Fruit fly (Drosophila melanogaster): ENCODE measurements around the gene CG18789.
A peak's percentile ranks its signal among the peaks of the same experiment; 100 is the strongest.

Gene CG18789

DNA sequence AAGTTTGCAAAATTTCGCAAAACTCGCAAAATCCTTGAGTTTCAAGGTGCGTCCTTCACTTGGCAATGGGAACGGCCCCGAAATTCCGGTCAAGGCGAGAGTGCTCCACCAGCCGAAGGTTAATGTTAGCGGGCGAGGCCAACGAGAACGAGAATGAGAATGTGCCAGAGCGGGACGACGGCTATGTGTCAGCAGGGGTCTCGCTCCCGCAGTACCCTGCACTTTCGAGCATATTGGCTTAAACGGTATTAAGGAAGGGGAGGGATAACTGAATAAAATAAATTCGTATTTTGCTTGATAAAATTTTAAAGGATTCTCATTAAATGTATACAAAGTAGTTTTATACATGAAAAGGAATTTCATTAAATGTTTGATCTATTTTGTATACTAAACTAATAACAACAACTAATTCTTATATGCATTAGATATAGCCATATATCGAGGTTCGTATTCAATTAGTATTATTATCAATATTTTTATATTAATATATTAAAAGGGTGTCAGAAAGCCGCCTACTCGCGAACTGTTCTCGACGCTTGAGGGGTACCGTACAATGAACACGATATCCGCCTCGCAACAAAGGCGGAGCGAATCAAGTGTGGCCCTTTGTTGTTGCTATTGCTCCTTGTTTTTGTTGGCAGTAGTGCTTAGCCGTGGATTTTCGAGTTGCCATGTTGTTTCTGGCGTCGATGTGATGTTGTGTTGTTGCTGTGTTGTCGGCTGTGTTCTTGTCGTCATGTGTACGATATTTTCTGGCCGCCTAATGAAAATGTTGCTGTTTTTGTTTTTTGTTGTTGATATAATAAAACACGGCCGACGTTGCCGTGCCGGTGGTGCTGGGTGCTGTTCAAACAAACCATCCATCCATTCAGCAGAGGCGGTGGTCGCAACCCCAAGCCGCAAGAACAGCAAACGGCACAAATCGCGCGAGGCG is 11.4 kb upstream of the CG18789 start (continued):
- TF ChIP-seq gt (GFP tag; IDR thresholded peaks at IDR 0.05): no peak
- TF ChIP-seq CG12236 (GFP tag; optimal IDR thresholded peaks at IDR 0.05): no peak
- TF ChIP-seq ac (GFP tag; optimal IDR thresholded peaks at IDR 0.05): peak; percentile 37
- TF ChIP-seq psq (GFP tag; optimal IDR thresholded peaks at IDR 0.05): peak; percentile 74
- TF ChIP-seq pzg (GFP tag; optimal IDR thresholded peaks at IDR 0.05): no peak
- TF ChIP-seq rib (GFP tag; IDR thresholded peaks at IDR 0.05): no peak
- TF ChIP-seq CG10462 (GFP tag; optimal IDR thresholded peaks at IDR 0.05): peak; percentile 90
- TF ChIP-seq CG16813 (GFP tag; IDR thresholded peaks at IDR 0.05; ENCODE audit: partially characterized antibody): no peak
- peak; percentile 90 for TF ChIP-seq CG12155 (GFP tag; optimal IDR thresholded peaks at IDR 0.05)
- TF ChIP-seq sens-2 (GFP tag; IDR thresholded peaks at IDR 0.05): no peak
- peak; percentile 84 for TF ChIP-seq Spps (tag; optimal IDR thresholded peaks at IDR 0.05)
- peak; percentile 19 for TF ChIP-seq Dip3 (GFP tag; optimal IDR thresholded peaks at IDR 0.05)
- peak; percentile 52 for TF ChIP-seq CG8478 (optimal IDR thresholded peaks at IDR 0.05)
- no peak for TF ChIP-seq B-H1 (GFP tag; IDR thresholded peaks at IDR 0.05)
- TF ChIP-seq MBD-R2 (GFP tag; IDR thresholded peaks at IDR 0.05): no peak
- peak; percentile 55 for TF ChIP-seq MTF-1 (GFP tag; optimal IDR thresholded peaks at IDR 0.05; ENCODE audit: borderline replicate concordance)
- TF ChIP-seq az2 (GFP tag; optimal IDR thresholded peaks at IDR 0.05): peak; percentile 91
- TF ChIP-seq ftz-f1 (GFP tag; optimal IDR thresholded peaks at IDR 0.05): peak; percentile 100
- TF ChIP-seq maf-S (GFP tag; optimal IDR thresholded peaks at IDR 0.05): peak; percentile 47
- peak; percentile 36 for TF ChIP-seq gcm2 (GFP tag; optimal IDR thresholded peaks at IDR 0.05)
- TF ChIP-seq ems (GFP tag; optimal IDR thresholded peaks at IDR 0.05): peak; percentile 73
- peak; percentile 62 for TF ChIP-seq pum (GFP tag; optimal IDR thresholded peaks at IDR 0.05)
- no peak for TF ChIP-seq Adf1 (GFP tag; IDR thresholded peaks at IDR 0.05)
- TF ChIP-seq Nf-YC (tag; optimal IDR thresholded peaks at IDR 0.05): peak; percentile 87
- TF ChIP-seq CG8388 (GFP tag; optimal IDR thresholded peaks at IDR 0.05): peak; percentile 94
- TF ChIP-seq tna (GFP tag; IDR thresholded peaks at IDR 0.05; ENCODE audit: partially characterized antibody): no peak
- TF ChIP-seq ato (GFP tag; IDR thresholded peaks at IDR 0.05; ENCODE audit: partially characterized antibody): no peak
- TF ChIP-seq ken (GFP tag; IDR thresholded peaks at IDR 0.05): no peak
- TF ChIP-seq mld (GFP tag; IDR thresholded peaks at IDR 0.05; ENCODE audit: partially characterized antibody): no peak
- TF ChIP-seq dmrt11E (tag; optimal IDR thresholded peaks at IDR 0.05): peak; percentile 97
- TF ChIP-seq CG8924 (tag; optimal IDR thresholded peaks at IDR 0.05): peak; percentile 98
- no peak for TF ChIP-seq CG32772 (GFP tag; IDR thresholded peaks at IDR 0.05)
- TF ChIP-seq cad (GFP tag; optimal IDR thresholded peaks at IDR 0.05): no peak
- TF ChIP-seq bcd (GFP tag; optimal IDR thresholded peaks at IDR 0.05): peak; percentile 97
- TF ChIP-seq ttk (GFP tag; IDR thresholded peaks at IDR 0.05): no peak
- TF ChIP-seq chif (GFP tag; optimal IDR thresholded peaks at IDR 0.05): peak; percentile 65 to 75
- peak in 1 of 2 experiments; percentile 58 for TF ChIP-seq crp (GFP tag; optimal IDR thresholded peaks at IDR 0.05)
- TF ChIP-seq fd3F (GFP tag; optimal IDR thresholded peaks at IDR 0.05): peak; percentile 92
- peak; percentile 86 for TF ChIP-seq Fer2 (tag; optimal IDR thresholded peaks at IDR 0.05)
- peak; percentile 85 for TF ChIP-seq CG7357 (GFP tag; IDR thresholded peaks at IDR 0.05)
- TF ChIP-seq CG10654 (GFP tag; optimal IDR thresholded peaks at IDR 0.05): peak; percentile 88
- TF ChIP-seq Lhr (GFP tag; optimal IDR thresholded peaks at IDR 0.05): no peak
- TF ChIP-seq CG4282 (GFP tag; optimal IDR thresholded peaks at IDR 0.05): no peak
- no peak for TF ChIP-seq CG4404 (GFP tag; IDR thresholded peaks at IDR 0.05)
- TF ChIP-seq CG10366 (GFP tag; IDR thresholded peaks at IDR 0.05): no peak
- TF ChIP-seq CG18619 (GFP tag; optimal IDR thresholded peaks at IDR 0.05): peak; percentile 97
- peak; percentile 91 for TF ChIP-seq Six4 (GFP tag; optimal IDR thresholded peaks at IDR 0.05)
- TF ChIP-seq CG17612 (GFP tag; IDR thresholded peaks at IDR 0.05): no peak
- TF ChIP-seq CG1233 (GFP tag; optimal IDR thresholded peaks at IDR 0.05): peak; percentile 95
- peak; percentile 20 for TF ChIP-seq CG9797 (GFP tag; optimal IDR thresholded peaks at IDR 0.05)
